Worm (Caenorhabditis elegans): ENCODE measurements around the gene F56D6.23.

The F56D6.23 gene

ce11 chrIV:3917405-3917804 lies 855 bp upstream of the F56D6.23 start, which contains the start of gene F56D6.14:
Gene F56D6.14, plus strand, starts transcription at chrIV:3917705.
- TF ChIP-seq ama-1 (optimal IDR thresholded peaks at IDR 0.05) = no peak
- no peak for TF ChIP-seq hlh-4 (tag; optimal IDR thresholded peaks at IDR 0.05)
- no peak for TF ChIP-seq vab-15 (tag; optimal IDR thresholded peaks at IDR 0.05)
- TF ChIP-seq mef-2 (tag; optimal IDR thresholded peaks at IDR 0.05) = no peak
- TF ChIP-seq aha-1 (tag; optimal IDR thresholded peaks at IDR 0.05) = no peak
- TF ChIP-seq ztf-4 (tag; optimal IDR thresholded peaks at IDR 0.05) = no peak
- TF ChIP-seq unc-130 (tag; optimal IDR thresholded peaks at IDR 0.05) = no peak
- no peak for TF ChIP-seq hlh-17 (GFP tag; optimal IDR thresholded peaks at IDR 0.05; ENCODE audit: borderline replicate concordance)
- no peak for TF ChIP-seq sptf-1 (tag; optimal IDR thresholded peaks at IDR 0.05)
- no peak for TF ChIP-seq aly-2 (tag; optimal IDR thresholded peaks at IDR 0.05)
- TF ChIP-seq sox-4 (tag; optimal IDR thresholded peaks at IDR 0.05) = no peak
- TF ChIP-seq skn-1 (tag; optimal IDR thresholded peaks at IDR 0.05) = no peak
- TF ChIP-seq nhr-28 (tag; optimal IDR thresholded peaks at IDR 0.05) = no peak
- TF ChIP-seq lin-39 (tag; optimal IDR thresholded peaks at IDR 0.05) = no peak
- TF ChIP-seq nhr-11 (tag; optimal IDR thresholded peaks at IDR 0.05) = no peak
- TF ChIP-seq dpl-1 (GFP tag; optimal IDR thresholded peaks at IDR 0.05) = no peak
- no peak for TF ChIP-seq fkh-8 (tag; optimal IDR thresholded peaks at IDR 0.05)
- TF ChIP-seq nhr-47 (tag; optimal IDR thresholded peaks at IDR 0.05) = no peak
- no peak for TF ChIP-seq tlp-1 (tag; optimal IDR thresholded peaks at IDR 0.05)
- TF ChIP-seq ceh-82 (tag; optimal IDR thresholded peaks at IDR 0.05) = no peak

- TF ChIP-seq rnt-1 (tag; optimal IDR thresholded peaks at IDR 0.05) (no peak), tbx-2 (tag; optimal IDR thresholded peaks at IDR 0.05) (no peak), nhr-77 (tag; optimal IDR thresholded peaks at IDR 0.05) (no peak), unc-98 (GFP tag; IDR thresholded peaks at IDR 0.05) (no peak), C16A3.4 (tag; optimal IDR thresholded peaks at IDR 0.05) (no peak), nhr-19 (GFP tag; conservative IDR thresholded peaks at IDR 0.05) (no peak), sup-37 (GFP tag; optimal IDR thresholded peaks at IDR 0.05) (no peak), jun-1 (tag; optimal IDR thresholded peaks at IDR 0.05) (no peak), sptf-1 (tag; optimal IDR thresholded peaks at IDR 0.05) (no peak), elt-3 (tag; optimal IDR thresholded peaks at IDR 0.05) (no peak), ceh-88 (GFP tag; IDR thresholded peaks at IDR 0.05) (no peak), elt-2 (tag; optimal IDR thresholded peaks at IDR 0.05) (no peak), nhr-71 (tag; optimal IDR thresholded peaks at IDR 0.05) (no peak), fkh-8 (tag; optimal IDR thresholded peaks at IDR 0.05) (no peak), hlh-4 (tag; optimal IDR thresholded peaks at IDR 0.05) (no peak), hpl-2 (GFP tag; optimal IDR thresholded peaks at IDR 0.05) (no peak)
These were observed 1.2 kb downstream of the F56D6.23 start, which contains the start of gene srz-19 for ce11 chrIV:3919506-3919905. Gene srz-19, plus strand, starts transcription at chrIV:3919806.

ce11 chrIV:3921898-3922297 lies 3.6 kb downstream of the F56D6.23 start, which contains the start of gene clec-67:
Gene clec-67, plus strand, starts transcription at chrIV:3922165.
- TF ChIP-seq pqm-1 (tag; optimal IDR thresholded peaks at IDR 0.05) (peak; percentile 21), elt-2 (tag; optimal IDR thresholded peaks at IDR 0.05) (peak; percentile 94), grh-1 (GFP tag; IDR thresholded peaks at IDR 0.05) (no peak), xbp-1 (tag; optimal IDR thresholded peaks at IDR 0.05) (no peak), ama-1 (optimal IDR thresholded peaks at IDR 0.05) (no peak)

ce11 chrIV:3926117-3926516 lies 7.9 kb downstream of the F56D6.23 start, which contains the start of gene clec-68:
Gene clec-68, plus strand, starts transcription at chrIV:3926417.
- TF ChIP-seq sptf-1 (tag; optimal IDR thresholded peaks at IDR 0.05) (no peak), irx-1 (tag; optimal IDR thresholded peaks at IDR 0.05) (no peak), aly-2 (tag; optimal IDR thresholded peaks at IDR 0.05) (no peak), lir-3 (tag; optimal IDR thresholded peaks at IDR 0.05; ENCODE audit: poor library complexity) (no peak), snpc-4 (tag; optimal IDR thresholded peaks at IDR 0.05) (no peak), nhr-11 (tag; optimal IDR thresholded peaks at IDR 0.05) (no peak), unc-130 (tag; optimal IDR thresholded peaks at IDR 0.05) (no peak), unc-30 (tag; optimal IDR thresholded peaks at IDR 0.05) (no peak), lin-15B (tag; optimal IDR thresholded peaks at IDR 0.05) (no peak), egl-27 (tag; optimal IDR thresholded peaks at IDR 0.05) (no peak)
